Worm (Caenorhabditis elegans): Measurements from ENCODE around the gene srw-139.

DNA sequence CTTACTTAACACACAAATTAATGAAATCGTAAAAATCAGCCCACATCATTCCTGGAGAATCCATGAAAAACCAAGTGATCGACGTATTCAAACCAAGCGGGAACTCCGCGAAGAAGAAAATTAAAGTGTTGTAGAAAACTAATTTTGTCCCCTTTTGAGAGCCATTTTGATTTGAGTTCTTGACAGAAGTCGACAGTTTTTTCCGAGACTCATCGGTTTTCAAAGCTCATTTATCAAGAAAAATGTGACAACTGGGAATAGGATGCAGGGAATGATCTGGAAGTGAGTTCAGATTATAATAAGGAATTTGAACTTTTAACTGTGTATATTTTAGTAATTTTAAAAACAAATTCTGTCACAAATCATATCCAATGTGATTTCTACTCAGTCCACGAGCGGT lies 26.2 kb upstream of the srw-139 start, which contains the start of gene srw-135:
- TF ChIP-seq elt-1 (tag; optimal IDR thresholded peaks at IDR 0.05) (no peak), lin-39 (tag; optimal IDR thresholded peaks at IDR 0.05) (no peak), blmp-1 (tag; optimal IDR thresholded peaks at IDR 0.05; ENCODE audit: insufficient read depth) (no peak), zag-1 (tag; optimal IDR thresholded peaks at IDR 0.05) (no peak), dmd-4 (tag; optimal IDR thresholded peaks at IDR 0.05) (no peak), ZK546.5 (tag; optimal IDR thresholded peaks at IDR 0.05) (no peak), nhr-77 (tag; optimal IDR thresholded peaks at IDR 0.05) (no peak), nhr-237 (tag; optimal IDR thresholded peaks at IDR 0.05) (no peak), snpc-4 (tag; optimal IDR thresholded peaks at IDR 0.05) (no peak), peb-1 (tag; optimal IDR thresholded peaks at IDR 0.05) (no peak), nhr-25 (tag; optimal IDR thresholded peaks at IDR 0.05) (no peak), ztf-11 (tag; optimal IDR thresholded peaks at IDR 0.05) (no peak)
